Fruit fly (Drosophila melanogaster) Kc167 (cell line): Measurements from ENCODE around the gene ocn.

Source experiments
- Myc ChIP-seq: fragments of >200 bp; optimal IDR thresholded peaks from 2 replicates; lab custom pipeline; 2017; ENCODE audit warnings: missing external identifiers
- Sin3A ChIP-seq: fragments of >200 bp; optimal IDR thresholded peaks from 2 replicates; lab custom pipeline; 2018; ENCODE audit warnings: missing external identifiers
- h ChIP-seq: fragments of >200 bp; optimal IDR thresholded peaks from 3 replicates; lab custom pipeline; 2018; ENCODE audit warnings: missing external identifiers
- insv ChIP-seq: fragments of >200 bp; optimal IDR thresholded peaks from 3 replicates; lab custom pipeline; 2018; ENCODE audit warnings: missing external identifiers
- psq ChIP-seq: fragments of >200 bp; optimal IDR thresholded peaks from 2 replicates; lab custom pipeline; 2017; ENCODE audit warnings: missing external identifiers
- ttk ChIP-seq: sonication (Bioruptor generic); optimal IDR thresholded peaks from 2 replicates; lab custom pipeline; 2017; ENCODE audit warnings: missing external identifiers

- TF ChIP-seq ttk (lab: Kevin White, UChicago) = no peak
- no peak for TF ChIP-seq Myc (lab: Kevin White, UChicago)
- no peak for TF ChIP-seq psq
- no peak for TF ChIP-seq Sin3A (lab: Kevin White, UChicago)
- no peak for TF ChIP-seq insv (lab: Kevin White, UChicago)
- TF ChIP-seq h (lab: Kevin White, UChicago) = no peak
Measured at dm6 chr3R:30046029-30047001, 8.8 kb upstream of the ocn start, which contains the start of the genes RpL32 and CG7943.
